Fruit fly (Drosophila melanogaster): Measurements from ENCODE around the gene CG17746.
A peak's percentile ranks its signal among the peaks of the same experiment; 100 is the strongest.

Gene CG17746

DNA sequence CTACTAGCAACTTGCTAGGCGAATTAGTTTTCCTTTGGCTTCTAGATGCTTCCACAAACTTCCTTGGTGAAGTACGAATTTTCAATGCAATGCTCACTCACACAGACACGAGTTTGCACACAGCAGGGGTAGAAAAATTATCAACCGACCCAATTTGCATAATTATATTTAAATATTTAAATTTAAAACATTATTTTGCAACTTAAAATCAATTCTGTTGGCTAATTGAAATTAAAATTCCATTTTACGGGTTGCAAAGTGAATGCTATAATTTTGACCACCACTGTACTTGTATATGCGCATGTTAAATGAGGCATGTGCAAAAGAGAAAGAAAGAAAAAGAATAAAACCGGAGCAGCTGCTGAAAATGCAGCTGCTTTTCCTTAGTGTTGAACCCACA lies 45.3 kb downstream of the CG17746 start (continued):
- TF ChIP-seq Dll (GFP tag; IDR thresholded peaks at IDR 0.05; ENCODE audit: partially characterized antibody) (no peak), Deaf1 (tag; optimal IDR thresholded peaks at IDR 0.05) (peak; percentile 74), CG8359 (GFP tag; optimal IDR thresholded peaks at IDR 0.05; ENCODE audit: borderline replicate concordance) (peak; percentile 73), Sox100B (GFP tag; optimal IDR thresholded peaks at IDR 0.05) (peak; percentile 93), CG15073 (GFP tag; optimal IDR thresholded peaks at IDR 0.05) (peak; percentile 76), CG17385 (GFP tag; optimal IDR thresholded peaks at IDR 0.05) (peak; percentile 92), CG17912 (GFP tag; optimal IDR thresholded peaks at IDR 0.05) (no peak), tin (GFP tag; optimal IDR thresholded peaks at IDR 0.05) (peak; percentile 89), sd (tag; optimal IDR thresholded peaks at IDR 0.05) (peak; percentile 79), CG30403 (GFP tag; optimal IDR thresholded peaks at IDR 0.05) (peak; percentile 85), Oli (tag; optimal IDR thresholded peaks at IDR 0.05) (peak; percentile 93), ase (GFP tag; IDR thresholded peaks at IDR 0.05) (peak; percentile 88), CG7745 (tag; optimal IDR thresholded peaks at IDR 0.05) (peak; percentile 56), NfI (GFP tag; optimal IDR thresholded peaks at IDR 0.05) (peak; percentile 93), unc-4 (GFP tag; IDR thresholded peaks at IDR 0.05; ENCODE audit: partially characterized antibody) (no peak), stwl (tag; optimal IDR thresholded peaks at IDR 0.05) (peak; percentile 50), slou (GFP tag; optimal IDR thresholded peaks at IDR 0.05) (no peak), NC2β (GFP tag; optimal IDR thresholded peaks at IDR 0.05) (peak; percentile 43), sr (GFP tag; IDR thresholded peaks at IDR 0.05) (peak; percentile 54; the same call in 1 of the 3 replicates), CG31388 (GFP tag; optimal IDR thresholded peaks at IDR 0.05) (peak; percentile 64), jing (GFP tag; optimal IDR thresholded peaks at IDR 0.05) (peak; percentile 82), CG2120 (GFP tag; optimal IDR thresholded peaks at IDR 0.05) (peak; percentile 84), hkb (optimal IDR thresholded peaks at IDR 0.05) (no peak), hkb (GFP tag; IDR thresholded peaks at IDR 0.05) (peak; percentile 97), CG11695 (GFP tag; IDR thresholded peaks at IDR 0.05) (peak; percentile 97), CG11723 (GFP tag; optimal IDR thresholded peaks at IDR 0.05) (peak; percentile 83), gce (GFP tag; IDR thresholded peaks at IDR 0.05) (peak; percentile 86), grau (tag; optimal IDR thresholded peaks at IDR 0.05) (peak; percentile 91), CG6791 (GFP tag; IDR thresholded peaks at IDR 0.05; ENCODE audit: partially characterized antibody) (no peak), CG3847 (GFP tag; IDR thresholded peaks at IDR 0.05) (peak; percentile 88), fru (optimal IDR thresholded peaks at IDR 0.05) (no peak), CG2875 (GFP tag; optimal IDR thresholded peaks at IDR 0.05) (peak; percentile 91), so (GFP tag; IDR thresholded peaks at IDR 0.05) (peak; percentile 93), Gsc (GFP tag; IDR thresholded peaks at IDR 0.05) (peak; percentile 86), ap (GFP tag; IDR thresholded peaks at IDR 0.05) (peak; percentile 90), slp2 (GFP tag; optimal IDR thresholded peaks at IDR 0.05) (peak; percentile 50), ham (GFP tag; IDR thresholded peaks at IDR 0.05) (no peak), CG15601 (tag; optimal IDR thresholded peaks at IDR 0.05) (peak; percentile 89), Lhr (GFP tag; optimal IDR thresholded peaks at IDR 0.05) (peak; percentile 78), Hmx (GFP tag; optimal IDR thresholded peaks at IDR 0.05) (no peak), dmrt99B (tag; optimal IDR thresholded peaks at IDR 0.05) (peak; percentile 96), CG9609 (GFP tag; optimal IDR thresholded peaks at IDR 0.05) (peak; percentile 13), jigr1 (GFP tag; IDR thresholded peaks at IDR 0.05) (peak; percentile 90), CG10979 (tag; optimal IDR thresholded peaks at IDR 0.05) (peak; percentile 93), CG33213 (GFP tag; optimal IDR thresholded peaks at IDR 0.05) (peak; percentile 57), Awh (GFP tag; IDR thresholded peaks at IDR 0.05) (peak; percentile 96), Camta (GFP tag; optimal IDR thresholded peaks at IDR 0.05) (peak; percentile 32), CG4404 (GFP tag; IDR thresholded peaks at IDR 0.05) (peak; percentile 86), mirr (GFP tag; optimal IDR thresholded peaks at IDR 0.05) (peak; percentile 45), toy (GFP tag; IDR thresholded peaks at IDR 0.05) (peak; percentile 72), Taf1 (GFP tag; IDR thresholded peaks at IDR 0.05) (peak; percentile 77), CG17359 (tag; optimal IDR thresholded peaks at IDR 0.05) (peak; percentile 98)

All from whole organism, embryonic.